Worm (Caenorhabditis elegans) whole organism, late embryonic: Measurements from ENCODE around the gene lido-13.

Experiments used
- ama-1 ChIP-seq: fragments of 150-350 bp; optimal IDR thresholded peaks from 2 replicates; lab custom pipeline; 2014
- hlh-30 ChIP-seq: sonication (generic microtip); optimal IDR thresholded peaks from 2 replicates; lab custom pipeline; 2017; ENCODE audit warnings: antibody characterized with exemption, missing genetic modification characterization, missing compliant biosample characterization; ENCODE audit not compliant: insufficient read depth
- npax-4 ChIP-seq: sonication (generic microtip); optimal IDR thresholded peaks from 2 replicates; lab custom pipeline; 2016; ENCODE audit warnings: missing genetic modification characterization, missing compliant biosample characterization
- pat-9 ChIP-seq: fragments of 200-800 bp; sonication (Bioruptor generic); optimal IDR thresholded peaks from 2 replicates; lab custom pipeline; 2018; ENCODE audit warnings: mild to moderate bottlenecking, missing genetic modification characterization, moderate library complexity, missing compliant biosample characterization
- pqm-1 ChIP-seq: sonication (generic microtip); optimal IDR thresholded peaks from 2 replicates; lab custom pipeline; 2016; ENCODE audit warnings: missing genetic modification characterization, missing compliant biosample characterization
- zip-5 ChIP-seq: sonication (generic microtip); optimal IDR thresholded peaks from 2 replicates; lab custom pipeline; 2016; ENCODE audit warnings: missing genetic modification characterization, missing compliant biosample characterization

- TF ChIP-seq pat-9 (tag; lab: Kevin White, UChicago), result no peak
- no peak for TF ChIP-seq pqm-1
- TF ChIP-seq ama-1 (lab: Kevin White, UChicago), result no peak
- peak; percentile 82 for TF ChIP-seq hlh-30 (tag; lab: Kevin White, UChicago)
- no peak for TF ChIP-seq zip-5 (tag; lab: Kevin White, UChicago)
- no peak for TF ChIP-seq npax-4 (tag; lab: Kevin White, UChicago)
These were observed 22.8 kb upstream of the lido-13 start, which contains the start of gene Y25C1A.8 for ce11 chrII:3076915-3077314.
